Worm (Caenorhabditis elegans) whole organism, early embryonic: Measurements from ENCODE around the gene C25D7.16.

ENCODE experiments used
- B0310.2 ChIP-seq: sonication (generic microtip); optimal IDR thresholded peaks from 2 replicates; lab custom pipeline; 2016; ENCODE audit warnings: mild to moderate bottlenecking, missing genetic modification characterization, missing compliant biosample characterization
- F13C5.2 ChIP-seq: sonication (generic microtip); optimal IDR thresholded peaks from 2 replicates; lab custom pipeline; 2017; ENCODE audit warnings: mild to moderate bottlenecking, missing genetic modification characterization, inconsistent platforms, missing compliant biosample characterization
- aly-1 ChIP-seq: sonication (generic microtip); optimal IDR thresholded peaks from 2 replicates; lab custom pipeline; 2016; ENCODE audit warnings: missing genetic modification characterization, missing compliant biosample characterization
- ama-1 ChIP-seq: fragments of 150-350 bp; optimal IDR thresholded peaks from 2 replicates; lab custom pipeline; 2014
- ceh-13 ChIP-seq: fragments of 200-800 bp; sonication (Bioruptor generic); optimal IDR thresholded peaks from 2 replicates; lab custom pipeline; 2018; ENCODE audit warnings: mild to moderate bottlenecking, missing genetic modification characterization, missing compliant biosample characterization
- ceh-36 ChIP-seq: sonication (generic microtip); optimal IDR thresholded peaks from 2 replicates; lab custom pipeline; 2016; ENCODE audit warnings: missing genetic modification characterization, inconsistent platforms, missing compliant biosample characterization
- ets-7 ChIP-seq: sonication (generic microtip); optimal IDR thresholded peaks from 2 replicates; lab custom pipeline; 2016; ENCODE audit warnings: missing genotype, missing genetic modification characterization, missing compliant biosample characterization
- flt-1 ChIP-seq: fragments of 200-800 bp; sonication (Bioruptor generic); IDR thresholded peaks from 2 replicates; pipeline ENCODE4 v1.3.6; 2022; ENCODE audit warnings: missing genetic modification characterization, missing compliant biosample characterization
- hmbx-1 ChIP-seq: sonication (generic microtip); optimal IDR thresholded peaks from 2 replicates; lab custom pipeline; 2016; ENCODE audit warnings: mild to moderate bottlenecking, missing genetic modification characterization, missing compliant biosample characterization
- hmg-4 ChIP-seq: fragments of 200-800 bp; sonication (Bioruptor generic); optimal IDR thresholded peaks from 2 replicates; lab custom pipeline; 2018; ENCODE audit warnings: mild to moderate bottlenecking, missing genetic modification characterization, missing compliant biosample characterization
- hnd-1 ChIP-seq: sonication (generic microtip); optimal IDR thresholded peaks from 2 replicates; lab custom pipeline; 2016; ENCODE audit warnings: missing genetic modification characterization, missing compliant biosample characterization
- pes-1 ChIP-seq: fragments of 200-800 bp; sonication (Bioruptor generic); IDR thresholded peaks from 2 replicates; pipeline ENCODE4 v1.3.6; 2022; ENCODE audit warnings: missing genetic modification reagents, missing genetic modification characterization, missing compliant biosample characterization
- scrt-1 ChIP-seq: fragments of 200-800 bp; sonication (Bioruptor generic); IDR thresholded peaks from 2 replicates; pipeline ENCODE4 v1.3.6; 2022; ENCODE audit warnings: missing genetic modification characterization, missing compliant biosample characterization
- sea-1 ChIP-seq: fragments of 200-800 bp; sonication (Bioruptor generic); conservative IDR thresholded peaks from 2 replicates; pipeline ENCODE4 v1.3.6; 2022; ENCODE audit warnings: missing genetic modification characterization, missing compliant biosample characterization
- tbx-11 ChIP-seq: fragments of 200-800 bp; sonication (Bioruptor generic); IDR thresholded peaks from 2 replicates; pipeline ENCODE4 v1.3.6; 2022; ENCODE audit warnings: missing genetic modification characterization, missing compliant biosample characterization
- tbx-37 ChIP-seq: fragments of 200-800 bp; sonication (Bioruptor generic); conservative IDR thresholded peaks from 2 replicates; pipeline ENCODE4 v1.3.6; 2022; ENCODE audit warnings: missing genetic modification reagents, missing genetic modification characterization, missing compliant biosample characterization
- tra-4 ChIP-seq: sonication (generic microtip); optimal IDR thresholded peaks from 2 replicates; lab custom pipeline; 2017; ENCODE audit warnings: missing genetic modification characterization, missing compliant biosample characterization

The C25D7.16 gene

DNA sequence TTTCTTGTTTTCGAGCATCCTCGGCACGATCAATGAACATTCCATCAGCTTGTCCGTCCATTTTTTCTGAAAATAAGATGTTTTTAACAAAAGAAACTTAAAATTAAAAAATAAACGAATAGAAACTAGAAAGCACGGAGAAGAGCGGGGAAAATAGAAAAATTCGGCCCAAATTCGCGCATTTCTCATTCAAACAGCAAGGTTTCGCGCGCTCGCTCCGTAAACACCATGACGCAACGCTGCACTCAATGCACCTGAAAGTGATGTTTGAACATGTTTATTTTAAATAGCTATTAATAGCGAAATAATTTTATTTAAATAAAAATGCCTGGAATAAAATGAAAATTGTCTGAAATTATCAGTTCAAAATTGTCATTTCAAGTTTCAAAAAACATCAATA, 3.6 kb downstream of the C25D7.16 start, which contains the start of the genes mcm-3 and C25D7.15:
Gene mcm-3, minus strand, starts transcription at position 66 of the 400 bp plus-strand sequence.
Gene C25D7.15, plus strand, starts transcription at position 275 of the 400 bp plus-strand sequence.
- TF ChIP-seq ceh-13 (GFP tag; lab: Kevin White, UChicago): no peak
- no peak for TF ChIP-seq ceh-36 (tag; lab: Kevin White, UChicago)
- TF ChIP-seq hnd-1 (tag; lab: Kevin White, UChicago): no peak
- no peak for TF ChIP-seq tbx-37
- no peak for TF ChIP-seq B0310.2 (tag; lab: Kevin White, UChicago)
- no peak for TF ChIP-seq ama-1 (lab: Kevin White, UChicago)
- TF ChIP-seq pes-1 (GFP tag; lab: Robert Waterston, UW): no peak
- no peak for TF ChIP-seq flt-1 (GFP tag; lab: Robert Waterston, UW)
- TF ChIP-seq tbx-11 (GFP tag; lab: Robert Waterston, UW): no peak
- no peak for TF ChIP-seq tra-4 (tag; lab: Kevin White, UChicago)

DNA sequence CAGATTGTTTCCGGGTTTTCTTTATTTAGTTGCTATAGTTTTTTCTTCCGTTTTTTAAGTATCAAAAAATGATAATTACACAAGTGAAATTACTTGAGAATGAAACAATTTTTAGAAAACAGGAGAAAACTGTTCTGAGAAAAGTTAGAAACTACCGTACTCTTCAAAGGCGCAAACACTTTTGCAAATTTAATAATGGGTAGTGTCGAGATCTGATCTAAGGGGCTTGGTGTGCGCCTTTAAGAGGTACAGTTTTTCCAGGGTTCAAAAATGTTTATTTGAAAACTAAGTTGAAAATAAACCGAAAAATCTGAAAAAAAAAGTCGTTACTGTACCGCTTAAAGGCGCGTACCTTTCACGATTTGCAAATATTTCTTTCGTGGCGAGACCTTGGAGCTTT, 4.6 kb downstream of the C25D7.16 start:
- TF ChIP-seq ceh-13 (GFP tag; lab: Kevin White, UChicago) (no peak), flt-1 (GFP tag; lab: Robert Waterston, UW) (no peak), hmbx-1 (tag; lab: Kevin White, UChicago) (no peak), scrt-1 (GFP tag; lab: Robert Waterston, UW) (no peak)

DNA sequence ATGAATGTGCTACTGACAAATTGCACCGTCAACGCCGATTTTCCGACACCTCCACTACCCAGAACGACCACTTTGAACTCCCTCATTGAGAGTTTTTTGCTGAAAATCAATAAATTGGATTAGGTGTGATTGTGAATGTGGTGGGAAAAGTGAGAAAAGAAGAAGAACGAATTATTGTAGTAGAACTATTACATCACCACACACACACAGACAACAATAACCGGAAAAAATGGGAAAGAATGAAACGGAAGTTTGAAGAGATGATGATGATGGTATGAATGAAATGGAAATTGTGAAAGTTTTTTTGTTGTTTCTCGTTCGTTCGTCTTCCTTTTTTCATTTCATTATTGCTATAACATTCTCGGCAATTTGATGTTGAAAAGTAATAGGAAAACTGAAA, 8.0 kb downstream of the C25D7.16 start, which contains the start of gene rap-2:
Gene rap-2, minus strand, starts transcription at position 101 of the 400 bp plus-strand sequence.
- TF ChIP-seq ets-7 (tag; lab: Kevin White, UChicago): no peak

DNA sequence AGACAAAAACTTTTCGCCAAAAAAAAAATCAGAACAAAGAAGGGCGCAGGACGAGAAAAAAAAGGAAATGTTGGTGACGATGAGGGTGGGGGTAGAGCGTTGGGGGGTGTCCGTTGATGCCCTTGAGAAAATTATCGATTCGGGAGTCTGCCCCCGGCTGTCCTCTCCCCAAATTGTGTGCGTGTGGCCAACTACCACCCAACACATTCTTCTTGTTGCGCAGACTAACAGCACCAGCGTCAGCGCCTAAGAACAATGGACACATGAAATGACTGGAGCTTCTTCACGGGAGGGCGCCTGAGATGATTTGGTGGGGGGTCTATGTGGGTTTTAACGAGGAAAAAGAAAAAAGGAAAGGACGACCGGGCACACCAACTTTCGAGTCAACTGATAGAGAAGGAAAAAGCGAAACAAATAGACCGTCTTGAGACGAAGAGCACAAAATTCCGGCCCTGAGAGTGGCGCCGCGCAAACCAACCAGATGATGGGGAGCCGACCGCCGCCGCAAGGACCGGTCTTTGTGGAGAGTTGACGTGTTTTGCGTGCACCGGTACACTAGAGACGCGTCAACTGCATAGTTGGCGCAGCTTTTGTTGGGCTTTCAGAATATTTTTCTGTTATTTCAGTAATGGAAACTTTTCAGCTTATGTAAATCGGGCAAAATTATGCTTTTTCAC, 9.2 kb downstream of the C25D7.16 start, which contains the start of gene C25D7.9:
Gene C25D7.9, plus strand, starts transcription at position 68 of the 677 bp plus-strand sequence.
- TF ChIP-seq F13C5.2 (tag; lab: Kevin White, UChicago) (peak; percentile 75), hmg-4 (GFP tag; lab: Kevin White, UChicago) (peak; percentile 75), B0310.2 (tag; lab: Kevin White, UChicago) (no peak)

DNA sequence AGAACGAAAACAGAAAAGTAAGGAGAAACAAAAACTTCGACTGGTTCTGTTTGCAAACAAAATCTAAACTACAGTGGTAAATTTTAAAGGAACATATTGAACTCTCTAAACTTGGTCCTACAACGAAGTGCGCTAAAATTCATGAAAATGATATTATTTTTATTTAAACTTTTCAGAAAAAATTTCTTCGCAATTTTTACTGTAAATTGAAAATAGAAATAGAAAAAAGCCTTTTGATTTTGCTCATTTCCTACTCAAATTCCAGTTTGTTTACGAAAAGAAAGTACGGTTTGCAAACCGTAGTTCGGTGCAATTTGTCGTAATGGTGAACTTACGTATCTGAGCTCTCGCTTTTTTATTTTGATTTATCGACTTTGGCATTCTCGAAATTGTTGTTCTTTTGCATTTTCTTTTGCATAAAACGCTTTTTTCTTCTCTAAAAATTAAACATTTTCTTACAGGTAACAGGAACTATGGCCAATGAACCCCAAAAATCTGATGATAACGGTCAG, 9.9 kb downstream of the C25D7.16 start, which contains the start of gene otub-1:
Gene otub-1, plus strand, starts transcription at position 462 of the 512 bp plus-strand sequence.
- TF ChIP-seq ceh-13 (GFP tag; lab: Kevin White, UChicago): no peak
- no peak for TF ChIP-seq tbx-11 (GFP tag; lab: Robert Waterston, UW)
- no peak for TF ChIP-seq tbx-37
- no peak for TF ChIP-seq sea-1 (GFP tag; lab: Robert Waterston, UW)
- TF ChIP-seq aly-1: no peak
- TF ChIP-seq scrt-1 (GFP tag; lab: Robert Waterston, UW): no peak
- TF ChIP-seq ama-1 (lab: Kevin White, UChicago): no peak

DNA sequence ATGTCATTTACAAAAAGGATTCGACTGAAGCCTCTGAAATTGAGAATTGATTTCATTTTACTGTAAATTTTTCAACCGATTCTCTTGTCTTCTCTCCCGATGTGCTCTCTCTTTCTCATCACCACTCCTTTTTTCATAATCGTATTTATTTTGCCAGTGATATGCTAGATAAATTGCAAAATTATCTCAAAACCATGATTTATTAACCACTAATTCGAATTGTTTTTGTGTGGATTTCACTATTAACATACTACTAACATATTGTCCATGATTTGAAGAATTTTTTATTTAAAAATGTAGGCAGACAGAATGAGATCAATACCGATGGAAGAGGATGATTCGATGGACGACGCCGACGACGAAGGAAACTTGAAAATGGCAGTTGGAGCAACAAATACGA, 11.2 kb downstream of the C25D7.16 start, which contains the start of gene C25D7.10:
Gene C25D7.10, plus strand, starts transcription at position 301 of the 400 bp plus-strand sequence.
- TF ChIP-seq sea-1 (GFP tag; lab: Robert Waterston, UW) (no peak), scrt-1 (GFP tag; lab: Robert Waterston, UW) (no peak), B0310.2 (tag; lab: Kevin White, UChicago) (no peak), aly-1 (no peak), hnd-1 (tag; lab: Kevin White, UChicago) (no peak), ama-1 (lab: Kevin White, UChicago) (no peak), hmg-4 (GFP tag; lab: Kevin White, UChicago) (no peak), flt-1 (GFP tag; lab: Robert Waterston, UW) (no peak), pes-1 (GFP tag; lab: Robert Waterston, UW) (no peak), ceh-13 (GFP tag; lab: Kevin White, UChicago) (no peak), tra-4 (tag; lab: Kevin White, UChicago) (no peak), ets-7 (tag; lab: Kevin White, UChicago) (no peak), tbx-11 (GFP tag; lab: Robert Waterston, UW) (no peak), tbx-37 (no peak), F13C5.2 (tag; lab: Kevin White, UChicago) (no peak), hmbx-1 (tag; lab: Kevin White, UChicago) (no peak)

DNA sequence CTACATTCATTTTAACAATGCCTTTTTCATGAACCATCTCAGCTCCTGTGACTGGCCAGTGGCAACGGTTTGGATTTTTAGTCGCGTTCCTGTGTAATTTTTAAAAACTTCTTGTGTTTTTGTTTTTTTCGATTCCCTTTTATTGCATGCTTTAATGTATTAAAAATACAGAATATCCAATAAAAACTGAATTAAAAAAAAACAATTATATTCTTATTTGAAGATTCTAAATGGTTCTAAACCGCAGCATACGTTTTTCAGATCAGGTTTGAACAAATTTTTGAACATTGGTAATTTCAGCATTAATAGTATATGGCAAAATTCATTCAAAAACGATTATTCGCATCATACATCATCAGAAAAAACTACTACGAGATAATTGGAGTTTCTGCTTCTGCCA, 12.4 kb downstream of the C25D7.16 start, which contains the start of gene dnj-3:
Gene dnj-3, plus strand, starts transcription at position 301 of the 400 bp plus-strand sequence.
- no peak for TF ChIP-seq sea-1 (GFP tag; lab: Robert Waterston, UW)
- no peak for TF ChIP-seq ama-1 (lab: Kevin White, UChicago)
- TF ChIP-seq tbx-37: no peak
- no peak for TF ChIP-seq tra-4 (tag; lab: Kevin White, UChicago)
- TF ChIP-seq scrt-1 (GFP tag; lab: Robert Waterston, UW): no peak
- TF ChIP-seq ets-7 (tag; lab: Kevin White, UChicago): no peak
- no peak for TF ChIP-seq flt-1 (GFP tag; lab: Robert Waterston, UW)

DNA sequence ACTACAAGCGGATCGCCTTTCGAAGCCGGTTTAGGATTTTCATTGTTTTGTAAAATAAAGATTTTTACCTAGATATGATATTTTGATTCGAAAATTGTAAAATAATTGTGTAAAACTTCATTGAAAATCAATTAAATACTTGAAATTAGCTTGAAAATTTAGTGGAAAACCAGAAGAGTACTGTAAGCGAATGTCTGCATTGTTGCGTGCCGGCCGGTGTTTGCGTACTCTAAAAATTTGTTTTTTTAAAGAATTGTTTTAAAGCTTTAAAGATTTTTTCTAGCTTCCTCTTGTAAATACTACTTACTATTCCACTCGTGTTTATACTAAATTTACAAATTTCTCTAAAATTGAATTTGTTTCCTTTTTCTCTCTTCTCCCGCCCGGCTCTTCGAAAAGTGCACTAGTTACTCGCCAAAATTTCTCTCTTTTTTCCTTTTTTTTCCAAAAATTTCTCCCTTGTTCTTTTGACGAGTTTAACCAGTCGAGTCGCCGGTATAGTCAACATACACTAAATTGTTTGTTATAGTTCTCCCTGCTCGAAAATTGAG, 13.5 kb downstream of the C25D7.16 start:
- TF ChIP-seq sea-1 (GFP tag; lab: Robert Waterston, UW) (no peak), ceh-13 (GFP tag; lab: Kevin White, UChicago) (no peak), tbx-37 (no peak), hmg-4 (GFP tag; lab: Kevin White, UChicago) (no peak), F13C5.2 (tag; lab: Kevin White, UChicago) (no peak), tbx-11 (GFP tag; lab: Robert Waterston, UW) (no peak)
